Worm (Caenorhabditis elegans) whole organism, midembryonic: ENCODE results near the gene dsh-1.

Experiments used
- T22C8.4 ChIP-seq: fragments of 200-800 bp; sonication (Bioruptor generic); IDR thresholded peaks from 2 replicates; pipeline ENCODE4 v1.3.6; 2022; ENCODE audit warnings: missing genetic modification characterization, missing compliant biosample characterization
- cog-1 ChIP-seq: sonication (generic microtip); optimal IDR thresholded peaks from 2 replicates; lab custom pipeline; 2016; ENCODE audit warnings: missing genetic modification characterization, missing compliant biosample characterization
- flt-1 ChIP-seq: fragments of 200-800 bp; sonication (Bioruptor generic); IDR thresholded peaks from 2 replicates; pipeline ENCODE4 v1.3.6; 2022; ENCODE audit warnings: missing genetic modification characterization, missing compliant biosample characterization
- klf-2 ChIP-seq: fragments of 200-800 bp; sonication (Bioruptor generic); conservative IDR thresholded peaks from 2 replicates; pipeline ENCODE4 v1.3.6; 2022; ENCODE audit warnings: missing genetic modification reagents, missing genetic modification characterization, missing compliant biosample characterization
- med-1 ChIP-seq: sonication (generic microtip); optimal IDR thresholded peaks from 2 replicates; lab custom pipeline; 2017; ENCODE audit warnings: missing genetic modification characterization, mild to moderate bottlenecking, missing compliant biosample characterization, antibody characterized with exemption, missing genetic modification reagents; ENCODE audit not compliant: insufficient read depth
- ref-1 ChIP-seq: fragments of 200-800 bp; sonication (Bioruptor generic); conservative IDR thresholded peaks from 2 replicates; pipeline ENCODE4 v1.3.6; 2022; ENCODE audit warnings: missing genetic modification reagents, missing genetic modification characterization, missing compliant biosample characterization
- tab-1 ChIP-seq: fragments of 200-800 bp; sonication (Bioruptor generic); IDR thresholded peaks from 2 replicates; pipeline ENCODE4 v1.3.6; 2022; ENCODE audit warnings: missing genetic modification characterization, missing compliant biosample characterization
- ztf-23 ChIP-seq: fragments of 200-800 bp; sonication (Bioruptor generic); IDR thresholded peaks from 2 replicates; pipeline ENCODE4 v1.3.6; 2022; ENCODE audit warnings: missing genetic modification reagents, missing genetic modification characterization, missing compliant biosample characterization
- ztf-29 ChIP-seq: fragments of 200-800 bp; sonication (Bioruptor generic); IDR thresholded peaks from 2 replicates; pipeline ENCODE4 v1.3.6; 2022; ENCODE audit warnings: missing genetic modification reagents, missing genetic modification characterization, missing compliant biosample characterization

Gene dsh-1

DNA sequence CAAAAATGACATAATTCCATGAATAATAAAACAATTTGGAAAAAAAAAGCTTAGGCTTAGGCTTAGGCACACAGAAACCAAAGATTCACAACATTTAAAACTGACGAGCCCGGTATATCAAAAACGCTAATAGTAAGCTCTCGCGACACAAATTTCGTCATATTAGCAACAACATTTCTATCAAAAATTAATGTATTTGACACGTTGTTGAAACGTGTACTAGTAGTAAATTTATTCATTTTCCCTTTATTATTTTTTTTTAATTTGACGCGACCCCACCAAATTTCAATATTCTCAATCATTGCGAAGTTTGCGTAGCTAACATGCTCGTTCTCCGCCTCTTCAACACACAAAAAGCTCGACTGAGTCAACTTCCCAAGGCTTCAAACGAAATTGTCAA lies 13.2 kb downstream of the dsh-1 start, which contains the start of gene C34F11.2:
Gene C34F11.2, plus strand, starts transcription at position 301 of the 400 bp plus-strand sequence.
- TF ChIP-seq klf-2 (no peak), ztf-29 (GFP tag; lab: Robert Waterston, UW) (no peak), tab-1 (GFP tag; lab: Robert Waterston, UW) (no peak), flt-1 (no peak), ztf-23 (GFP tag; lab: Robert Waterston, UW) (no peak), T22C8.4 (no peak), med-1 (no peak), ref-1 (GFP tag; lab: Robert Waterston, UW) (no peak), cog-1 (tag; lab: Kevin White, UChicago) (no peak)

DNA sequence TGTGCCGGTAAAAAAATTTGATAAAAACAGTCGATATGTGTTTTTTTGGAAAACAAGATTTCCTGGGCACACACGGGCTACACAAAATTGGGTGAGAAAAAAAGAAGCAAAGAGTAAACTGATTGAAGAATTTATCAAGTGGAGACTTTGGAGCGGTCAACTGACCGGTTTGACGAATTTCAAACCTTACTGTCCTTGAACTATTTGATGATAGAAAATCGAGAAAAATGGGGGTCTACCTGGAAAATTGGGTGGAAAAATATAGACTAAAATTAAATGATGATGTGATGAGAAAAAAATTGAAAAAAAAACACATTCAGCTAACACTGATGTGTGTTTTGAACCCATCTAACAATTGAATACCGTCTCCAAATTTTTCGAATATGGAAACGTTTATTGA lies 14.4 kb downstream of the dsh-1 start, which contains the start of gene C34F11.8:
Gene C34F11.8, minus strand, starts transcription at position 135 of the 400 bp plus-strand sequence.
- TF ChIP-seq med-1: no peak
- TF ChIP-seq ztf-29 (GFP tag; lab: Robert Waterston, UW): no peak
- no peak for TF ChIP-seq T22C8.4

DNA sequence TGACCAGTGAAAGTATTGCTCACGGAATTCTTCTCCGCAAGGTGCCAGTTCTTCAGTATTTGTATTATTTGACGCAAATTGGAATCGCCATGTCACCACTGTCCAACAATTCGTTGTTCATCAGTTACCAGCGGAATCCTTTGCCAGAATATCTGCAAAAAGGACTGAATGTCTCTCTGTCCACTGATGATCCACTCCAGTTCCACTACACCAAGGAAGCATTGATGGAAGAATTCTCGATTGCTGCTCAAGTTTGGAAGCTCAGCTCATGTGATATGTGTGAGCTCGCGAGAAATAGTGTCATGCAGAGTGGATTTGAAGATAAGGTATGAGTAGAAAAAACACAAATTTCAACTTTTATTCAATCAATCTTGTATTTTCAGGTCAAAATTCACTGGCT lies 16.1 kb downstream of the dsh-1 start:
- no peak for TF ChIP-seq ztf-23 (GFP tag; lab: Robert Waterston, UW)
- no peak for TF ChIP-seq med-1
- TF ChIP-seq ztf-29 (GFP tag; lab: Robert Waterston, UW): no peak
- no peak for TF ChIP-seq T22C8.4
- no peak for TF ChIP-seq tab-1 (GFP tag; lab: Robert Waterston, UW)
- TF ChIP-seq ref-1 (GFP tag; lab: Robert Waterston, UW): no peak
- TF ChIP-seq cog-1 (tag; lab: Kevin White, UChicago): no peak
- no peak for TF ChIP-seq flt-1
- TF ChIP-seq klf-2: no peak

DNA sequence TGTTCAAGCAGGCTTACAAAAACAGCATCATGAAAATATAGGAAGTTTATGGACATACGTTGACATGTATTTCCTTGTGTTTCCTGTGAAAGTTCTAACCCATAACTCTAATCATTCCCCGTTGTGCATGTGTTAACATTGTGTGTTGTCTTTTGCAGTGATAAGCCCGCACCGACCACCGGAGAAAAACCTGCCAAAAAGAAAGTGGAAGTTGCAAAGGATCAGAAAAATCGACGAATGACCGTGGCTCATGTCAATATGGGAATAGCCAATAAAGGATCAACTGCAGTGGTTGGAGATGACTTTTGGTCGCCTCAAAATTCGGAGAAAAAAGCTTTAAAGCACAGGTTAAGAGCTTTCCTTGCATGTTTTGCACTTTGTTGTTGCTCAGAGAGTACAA lies 19.9 kb downstream of the dsh-1 start:
- TF ChIP-seq cog-1 (tag; lab: Kevin White, UChicago) (no peak), klf-2 (no peak), ztf-23 (GFP tag; lab: Robert Waterston, UW) (no peak), tab-1 (GFP tag; lab: Robert Waterston, UW) (no peak), med-1 (no peak), flt-1 (no peak), ref-1 (GFP tag; lab: Robert Waterston, UW) (no peak), T22C8.4 (no peak), ztf-29 (GFP tag; lab: Robert Waterston, UW) (no peak)

DNA sequence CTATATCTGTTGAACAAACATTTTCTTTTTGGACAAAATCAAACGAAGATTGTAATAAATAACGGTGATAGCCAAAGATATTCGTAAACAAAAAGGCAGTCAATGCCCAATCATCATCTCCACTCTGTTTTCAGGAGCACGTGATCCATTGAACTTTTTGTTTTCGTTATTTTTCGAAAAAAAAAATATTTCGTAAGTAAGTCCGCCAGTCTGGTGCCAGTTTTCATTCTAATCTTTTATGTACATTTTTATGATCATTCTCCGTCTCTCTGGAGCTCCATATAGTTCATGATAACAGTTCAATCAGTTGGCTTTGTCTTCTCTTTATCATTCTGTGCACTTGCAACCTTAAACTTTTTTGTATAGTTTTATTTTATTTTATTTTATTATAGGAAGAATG lies 22.3 kb downstream of the dsh-1 start, which contains the start of gene ampd-1:
Gene ampd-1, plus strand, starts transcription at position 393 of the 400 bp plus-strand sequence.
- TF ChIP-seq med-1 (no peak), ztf-29 (GFP tag; lab: Robert Waterston, UW) (no peak), cog-1 (tag; lab: Kevin White, UChicago) (no peak), ztf-23 (GFP tag; lab: Robert Waterston, UW) (no peak), klf-2 (no peak), T22C8.4 (no peak), flt-1 (no peak), ref-1 (GFP tag; lab: Robert Waterston, UW) (no peak), tab-1 (GFP tag; lab: Robert Waterston, UW) (no peak)

DNA sequence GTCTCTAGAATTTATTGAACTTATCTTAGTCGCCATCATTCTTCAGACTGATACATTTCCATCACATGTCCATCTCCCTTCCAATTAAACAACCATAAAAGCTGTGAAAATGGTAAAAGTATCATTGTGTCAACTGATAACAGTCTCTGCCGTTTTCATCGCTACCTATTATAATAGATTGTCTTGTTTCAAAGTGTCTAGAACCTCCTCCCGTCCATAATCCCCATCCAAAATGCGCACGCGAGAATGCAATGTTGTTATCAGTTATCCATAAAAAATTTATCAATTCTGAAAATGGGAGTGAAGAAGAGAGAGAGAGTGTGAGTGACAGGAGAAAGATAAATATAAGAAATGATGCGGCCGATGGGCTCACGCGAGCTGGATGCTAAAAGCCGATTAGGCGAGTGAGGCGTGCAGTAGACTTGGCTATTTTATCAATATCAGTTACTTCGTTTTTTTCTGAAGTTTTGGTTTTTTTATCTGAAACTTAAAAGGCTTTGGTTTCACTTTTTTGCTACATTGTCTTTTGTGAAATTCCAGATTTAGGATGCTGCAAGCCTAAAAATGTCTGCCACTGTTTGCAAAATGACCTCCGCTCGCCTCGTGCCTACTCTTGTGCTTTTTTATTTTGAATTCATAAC lies 23.1 kb downstream of the dsh-1 start:
- TF ChIP-seq flt-1: no peak
- TF ChIP-seq tab-1 (GFP tag; lab: Robert Waterston, UW): no peak
- TF ChIP-seq klf-2: no peak
- no peak for TF ChIP-seq cog-1 (tag; lab: Kevin White, UChicago)
- TF ChIP-seq ztf-29 (GFP tag; lab: Robert Waterston, UW): no peak
- TF ChIP-seq T22C8.4: no peak
- TF ChIP-seq med-1: no peak
- no peak for TF ChIP-seq ztf-23 (GFP tag; lab: Robert Waterston, UW)
- no peak for TF ChIP-seq ref-1 (GFP tag; lab: Robert Waterston, UW)

DNA sequence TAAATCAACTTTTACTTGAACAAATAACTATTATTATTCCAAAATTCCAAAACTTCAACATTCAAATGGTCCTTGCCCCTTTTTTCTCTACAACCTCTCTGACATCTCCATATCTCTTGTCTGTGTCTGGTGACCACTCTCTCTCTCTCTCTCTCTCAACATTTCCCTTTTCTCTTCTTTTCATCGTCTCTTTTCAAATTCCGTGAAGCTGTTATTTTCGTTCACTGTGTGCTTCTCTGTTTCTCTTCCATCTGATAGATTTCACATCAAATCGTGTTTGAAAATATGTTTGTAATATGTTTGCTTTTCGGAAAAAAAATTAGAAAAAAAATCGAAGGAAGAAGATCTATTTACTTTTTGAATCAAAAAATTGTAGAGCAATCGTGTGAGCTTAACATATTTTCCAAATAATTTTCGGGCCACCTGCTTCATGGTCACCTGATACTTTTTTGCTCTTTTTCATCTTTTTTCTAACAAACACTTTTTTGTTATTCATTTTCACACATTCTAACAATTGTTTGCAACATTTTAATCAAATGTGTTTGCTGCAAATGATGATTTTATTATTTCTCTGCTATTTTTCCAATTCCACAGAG lies 24.1 kb downstream of the dsh-1 start:
- no peak for TF ChIP-seq klf-2
- no peak for TF ChIP-seq cog-1 (tag; lab: Kevin White, UChicago)
- TF ChIP-seq ztf-29 (GFP tag; lab: Robert Waterston, UW): no peak
- TF ChIP-seq ref-1 (GFP tag; lab: Robert Waterston, UW): no peak
- no peak for TF ChIP-seq tab-1 (GFP tag; lab: Robert Waterston, UW)
- TF ChIP-seq med-1: no peak
- TF ChIP-seq flt-1: no peak
- no peak for TF ChIP-seq T22C8.4
- no peak for TF ChIP-seq ztf-23 (GFP tag; lab: Robert Waterston, UW)

DNA sequence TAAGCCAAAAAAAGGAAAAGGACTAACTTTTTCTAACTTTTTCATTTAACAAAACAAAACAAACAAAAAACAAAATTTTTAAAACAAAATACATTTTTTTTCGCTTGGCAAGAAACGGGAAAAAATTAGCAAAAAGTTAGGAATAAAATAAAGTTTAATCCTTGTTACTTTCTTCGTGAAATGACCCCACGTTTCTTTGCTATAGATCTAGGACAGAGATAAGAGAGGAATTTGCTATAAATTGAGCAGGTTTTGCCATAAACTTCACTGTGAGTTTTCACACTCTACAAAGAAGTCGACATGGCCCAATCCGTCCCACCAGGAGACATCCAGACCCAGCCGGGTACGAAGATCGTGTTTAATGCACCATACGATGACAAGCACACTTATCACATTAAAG lies 25.7 kb downstream of the dsh-1 start, which contains the start of gene msp-50:
Gene msp-50, plus strand, starts transcription at position 301 of the 400 bp plus-strand sequence.
- TF ChIP-seq klf-2 (no peak), tab-1 (GFP tag; lab: Robert Waterston, UW) (no peak), cog-1 (tag; lab: Kevin White, UChicago) (no peak), ref-1 (GFP tag; lab: Robert Waterston, UW) (no peak), med-1 (no peak), flt-1 (no peak), ztf-29 (GFP tag; lab: Robert Waterston, UW) (no peak), ztf-23 (GFP tag; lab: Robert Waterston, UW) (no peak), T22C8.4 (no peak)

DNA sequence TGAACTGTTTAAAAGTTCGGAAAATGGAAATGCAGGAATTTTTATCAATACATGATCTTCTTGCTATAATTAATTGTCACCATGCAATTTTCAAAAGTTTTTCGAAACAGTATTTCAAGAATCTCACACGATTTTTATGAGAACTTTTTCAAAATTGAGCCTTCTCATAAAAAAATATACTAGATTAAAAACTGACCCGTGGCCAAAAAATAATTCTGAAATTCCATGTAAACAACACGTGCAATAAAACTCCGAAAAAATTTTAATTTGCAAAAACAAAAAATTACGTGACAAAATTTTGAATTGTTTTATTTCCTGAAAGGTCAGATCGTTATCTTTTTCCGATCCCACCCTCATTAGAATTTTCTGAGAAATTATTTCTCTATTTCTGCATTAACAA lies 29.7 kb downstream of the dsh-1 start, which contains the start of gene C34F11.5:
Gene C34F11.5, plus strand, starts transcription at position 301 of the 400 bp plus-strand sequence.
- TF ChIP-seq ref-1 (GFP tag; lab: Robert Waterston, UW) (no peak), ztf-29 (GFP tag; lab: Robert Waterston, UW) (no peak)

DNA sequence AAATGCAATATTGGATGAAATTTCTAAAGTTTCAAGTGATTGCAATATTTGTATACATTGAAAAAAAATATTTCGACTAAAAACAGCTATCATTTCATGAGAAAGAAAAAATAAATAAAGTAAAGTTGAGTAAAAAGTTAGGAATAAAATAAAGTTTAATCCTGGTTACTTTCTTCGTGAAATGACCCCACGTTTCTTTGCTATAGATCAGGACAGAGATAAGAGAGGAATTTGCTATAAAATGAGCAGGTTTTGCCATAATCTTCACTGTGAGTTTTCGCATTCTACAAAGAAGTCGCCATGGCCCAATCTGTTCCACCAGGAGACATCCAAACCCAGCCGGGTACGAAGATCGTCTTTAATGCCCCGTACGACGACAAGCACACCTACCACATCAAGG lies 31.1 kb downstream of the dsh-1 start, which contains the start of gene msp-49:
Gene msp-49, plus strand, starts transcription at position 301 of the 400 bp plus-strand sequence.
- TF ChIP-seq flt-1: no peak
- no peak for TF ChIP-seq tab-1 (GFP tag; lab: Robert Waterston, UW)
- TF ChIP-seq T22C8.4: no peak
- TF ChIP-seq cog-1 (tag; lab: Kevin White, UChicago): no peak
- TF ChIP-seq ztf-29 (GFP tag; lab: Robert Waterston, UW): no peak
- TF ChIP-seq ref-1 (GFP tag; lab: Robert Waterston, UW): no peak
- TF ChIP-seq ztf-23 (GFP tag; lab: Robert Waterston, UW): no peak
- TF ChIP-seq klf-2: no peak
- no peak for TF ChIP-seq med-1
